Fruit fly (Drosophila melanogaster) whole organism: ENCODE data around the gene CG13060.

Experiments
- CG8478 ChIP-seq: fragments of >200 bp; optimal IDR thresholded peaks from 2 replicates; lab custom pipeline; 2018; ENCODE audit warnings: inconsistent platforms
- Dll ChIP-seq: fragments of >200 bp; optimal IDR thresholded peaks from 2 replicates; lab custom pipeline; 2017
- EcR ChIP-seq, 2 experiments: fragments of >200 bp; optimal IDR thresholded peaks; 2 replicates each; lab custom pipeline; 2017; ENCODE audit warnings: missing biosample characterization in 2 of 2, missing genetic modification characterization in 2 of 2, missing genetic modification reagents in 2 of 2
- pan ChIP-seq: fragments of >200 bp; optimal IDR thresholded peaks from 2 replicates; lab custom pipeline; 2017
- psq ChIP-seq: fragments of >200 bp; optimal IDR thresholded peaks from 2 replicates; lab custom pipeline; 2017
- usp ChIP-seq: fragments of >200 bp; optimal IDR thresholded peaks from 2 replicates; lab custom pipeline; 2017; ENCODE audit warnings: missing biosample characterization, missing genetic modification characterization, mixed read lengths

- TF ChIP-seq CG8478 (lab: Kevin White, UChicago) (no peak), usp (GFP tag; lab: Kevin White, UChicago) (no peak), EcR (GFP tag; optimal IDR thresholded peaks at IDR 0.05; lab: Kevin White, UChicago) (no peak), pan (no peak), psq (lab: Kevin White, UChicago) (no peak), Dll (lab: Kevin White, UChicago) (no peak)
Observed at dm6 chr3L:16357860-16358259, 38.2 kb downstream of the CG13060 start.
